Worm (Caenorhabditis elegans) whole organism, L3 larva: ENCODE measurements around the gene pgl-3.

Experiments
- ama-1 ChIP-seq: fragments of 150-350 bp; optimal IDR thresholded peaks from 2 replicates; lab custom pipeline; 2018
- fkh-10 ChIP-seq: sonication (generic microtip); optimal IDR thresholded peaks from 2 replicates; lab custom pipeline; 2017; ENCODE audit warnings: missing biosample characterization, missing genetic modification reagents, missing genetic modification characterization
- nhr-28 ChIP-seq: fragments of 150-350 bp; optimal IDR thresholded peaks from 2 replicates; lab custom pipeline; 2014; ENCODE audit warnings: missing biosample characterization, missing genetic modification characterization
- snpc-4 ChIP-seq: fragments of 150-350 bp; optimal IDR thresholded peaks from 2 replicates; lab custom pipeline; 2014; ENCODE audit warnings: missing biosample characterization, missing genetic modification characterization
- unc-62 ChIP-seq: fragments of 150-350 bp; sonication (generic microtip); optimal IDR thresholded peaks from 4 replicates; lab custom pipeline; 2014; ENCODE audit warnings: missing biosample characterization, missing genetic modification reagents, missing genetic modification characterization

ce11 chrV:4720884-4721464 lies 34.8 kb upstream of the pgl-3 start:
- TF ChIP-seq snpc-4 (no peak), fkh-10 (GFP tag; lab: Kevin White, UChicago) (no peak), unc-62 (GFP tag; lab: Kevin White, UChicago) (no peak), ama-1 (no peak), nhr-28 (tag; lab: Kevin White, UChicago) (no peak)
